Worm (Caenorhabditis elegans) whole organism, young adult: ENCODE data around the gene Y17D7B.4.

Source experiments
- F33H1.4 ChIP-seq: fragments of 200-800 bp; sonication (Bioruptor generic); IDR thresholded peaks from 2 replicates; pipeline ENCODE4 v1.3.6; 2022; ENCODE audit warnings: missing genetic modification reagents, missing genetic modification characterization, missing compliant biosample characterization
- ZK185.1 ChIP-seq: sonication (generic microtip); optimal IDR thresholded peaks from 2 replicates; lab custom pipeline; 2016; ENCODE audit warnings: mild to moderate bottlenecking, missing genetic modification characterization, missing compliant biosample characterization; ENCODE audit not compliant: poor library complexity, severe bottlenecking
- ama-1 ChIP-seq, 3 experiments: fragments of 150-350 bp in 1 of 3; sonication (generic microtip) in 2 of 3; optimal IDR thresholded peaks; 2 replicates each; lab custom pipeline; 2014 to 2018; ENCODE audit warnings: missing biosample characterization in 2 of 3, missing genetic modification characterization in 2 of 3, missing genetic modification reagents in 2 of 3
- him-1 ChIP-seq: sonication (generic microtip); optimal IDR thresholded peaks from 2 replicates; lab custom pipeline; 2016; ENCODE audit warnings: missing genotype, missing genetic modification reagents, missing genetic modification characterization, missing compliant biosample characterization
- hmg-20 ChIP-seq: fragments of 200-800 bp; sonication (Bioruptor generic); IDR thresholded peaks from 2 replicates; pipeline ENCODE4 v1.3.6; 2022; ENCODE audit warnings: missing genetic modification reagents, missing genetic modification characterization, missing compliant biosample characterization
- lag-1 ChIP-seq: fragments of 200-800 bp; sonication (Bioruptor generic); IDR thresholded peaks from 2 replicates; pipeline ENCODE4 v1.3.6; 2022; ENCODE audit warnings: missing genetic modification reagents, missing genetic modification characterization, missing compliant biosample characterization
- let-607 ChIP-seq, 2 experiments: fragments of 200-800 bp in 1 of 2; sonication (Bioruptor generic) in 1 of 2; sonication (generic microtip) in 1 of 2; optimal IDR thresholded peaks; 2 replicates each; lab custom pipeline; 2016 to 2018; ENCODE audit warnings: mild to moderate bottlenecking in 2 of 2, missing compliant biosample characterization in 2 of 2, missing genetic modification characterization in 2 of 2, moderate library complexity in 2 of 2, missing genotype in 1 of 2
- nhr-179 ChIP-seq: sonication (generic microtip); optimal IDR thresholded peaks from 2 replicates; lab custom pipeline; 2016; ENCODE audit warnings: mild to moderate bottlenecking, missing genetic modification characterization, missing compliant biosample characterization
- sea-2 ChIP-seq: fragments of 200-800 bp; sonication (Bioruptor generic); IDR thresholded peaks from 2 replicates; pipeline ENCODE4 v1.3.6; 2022; ENCODE audit warnings: missing genetic modification characterization, missing compliant biosample characterization

DNA sequence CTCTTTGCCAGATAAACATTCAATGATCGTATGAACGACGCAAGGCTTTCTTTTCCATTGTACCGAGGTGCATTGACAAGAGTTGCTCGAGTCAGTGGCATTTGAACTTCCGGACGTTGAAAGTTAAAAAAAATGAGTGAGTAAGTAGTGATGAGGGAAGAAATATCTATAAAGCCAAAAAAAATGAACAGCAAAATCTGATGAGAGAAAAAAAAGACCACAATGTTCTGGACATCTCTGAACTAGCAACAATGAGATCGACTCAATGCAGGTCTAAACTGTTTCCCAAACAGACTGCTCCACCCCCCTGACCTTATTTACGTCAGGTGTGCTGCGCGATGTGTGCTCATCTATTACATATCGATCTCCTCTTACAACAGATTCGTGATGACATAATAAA is 26.0 kb downstream of the Y17D7B.4 start, which contains the start of the genes F11D11.21 and F11D11.12:
- TF ChIP-seq F33H1.4 (GFP tag; lab: Robert Waterston, UW), result no peak
- no peak for TF ChIP-seq sea-2 (GFP tag; lab: Robert Waterston, UW)
- no peak for TF ChIP-seq lag-1 (GFP tag; lab: Robert Waterston, UW)
- TF ChIP-seq ama-1 (optimal IDR thresholded peaks at IDR 0.05; lab: Kevin White, UChicago), result no peak
- no peak for TF ChIP-seq ama-1 (GFP tag; optimal IDR thresholded peaks at IDR 0.05; lab: Kevin White, UChicago)
- no peak for TF ChIP-seq ZK185.1 (tag; lab: Kevin White, UChicago)
- no peak for TF ChIP-seq hmg-20 (GFP tag; lab: Robert Waterston, UW)
- TF ChIP-seq nhr-179, result no peak
- no peak for TF ChIP-seq let-607 (tag; optimal IDR thresholded peaks at IDR 0.05; lab: Kevin White, UChicago)
- TF ChIP-seq him-1 (tag; lab: Kevin White, UChicago), result no peak
